Worm (Caenorhabditis elegans): Measurements from ENCODE around the gene lin-52.

ce11 chrIII:9818763-9819162 lies 5.8 kb downstream of the lin-52 start, which contains the start of gene panl-3:
- peak; percentile 26 for TF ChIP-seq elt-2 (tag; optimal IDR thresholded peaks at IDR 0.05)
- no peak for TF ChIP-seq tbx-2 (tag; optimal IDR thresholded peaks at IDR 0.05)
- TF ChIP-seq nhr-12 (tag; optimal IDR thresholded peaks at IDR 0.05): no peak
- TF ChIP-seq ceh-16 (tag; optimal IDR thresholded peaks at IDR 0.05): no peak
- TF ChIP-seq nhr-76 (tag; optimal IDR thresholded peaks at IDR 0.05): no peak
- no peak for TF ChIP-seq unc-62 (GFP tag; optimal IDR thresholded peaks at IDR 0.05)
- TF ChIP-seq fkh-2 (tag; optimal IDR thresholded peaks at IDR 0.05): no peak

Data from whole organism, L3 larva.